Worm (Caenorhabditis elegans): Measurements from ENCODE around the gene F47B10.3.
A peak's percentile ranks its signal among the peaks of the same experiment; 100 is the strongest.

The F47B10.3 gene

DNA sequence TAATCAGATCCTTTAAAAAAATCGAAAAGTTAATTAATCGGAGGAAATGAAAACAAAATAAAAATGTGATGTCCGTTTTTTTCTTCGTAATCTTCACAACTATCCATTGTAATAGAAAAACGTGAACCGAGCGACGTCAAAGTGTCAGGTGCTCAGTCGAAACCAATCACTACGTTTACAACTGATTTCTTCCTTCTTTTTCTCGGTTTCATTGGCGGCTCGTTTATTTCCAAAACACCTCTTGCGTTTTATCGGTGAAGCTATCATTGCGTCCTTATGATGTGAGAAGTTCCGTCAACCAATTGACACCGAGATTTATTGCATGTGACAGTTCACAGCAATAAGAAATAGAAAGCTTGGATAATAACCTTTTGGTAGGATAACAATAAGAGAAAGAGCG lies 38.7 kb upstream of the F47B10.3 start:
- peak; percentile 52 for TF ChIP-seq nfya-1 (tag; optimal IDR thresholded peaks at IDR 0.05)
- TF ChIP-seq unc-55 (GFP tag; optimal IDR thresholded peaks at IDR 0.05) = peak; percentile 30
- no peak for TF ChIP-seq Y22D7AL.16 (tag; optimal IDR thresholded peaks at IDR 0.05)

DNA sequence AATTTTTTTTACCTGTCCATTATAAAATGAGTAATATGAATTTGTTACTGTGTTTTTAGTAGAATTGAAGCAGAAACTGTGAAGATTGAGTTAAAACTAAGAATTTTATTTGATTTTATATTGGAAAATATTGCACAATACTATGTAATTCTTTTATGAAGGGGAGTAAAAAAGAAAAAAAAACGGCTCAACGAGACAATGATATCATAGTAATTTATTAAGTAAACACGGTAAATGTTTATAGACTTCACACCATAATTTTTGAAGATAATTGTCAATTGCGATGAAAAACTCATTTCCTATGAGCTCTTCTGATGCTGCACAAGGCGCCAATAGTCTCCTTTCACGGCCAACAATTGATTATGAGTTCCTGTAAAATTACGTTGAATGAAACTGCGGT lies 32.8 kb upstream of the F47B10.3 start, which contains the start of gene pgp-5:
Gene pgp-5 (minus strand): TSS at position 87 of the 400 bp plus-strand sequence.
- no peak for TF ChIP-seq ceh-45 (GFP tag; IDR thresholded peaks at IDR 0.05)
- TF ChIP-seq pros-1 (tag; optimal IDR thresholded peaks at IDR 0.05) = no peak
- TF ChIP-seq zip-5 (tag; optimal IDR thresholded peaks at IDR 0.05) = no peak
- no peak for TF ChIP-seq ceh-19 (GFP tag; optimal IDR thresholded peaks at IDR 0.05)
- no peak for TF ChIP-seq ceh-14 (tag; optimal IDR thresholded peaks at IDR 0.05)
- TF ChIP-seq ceh-48 (tag; optimal IDR thresholded peaks at IDR 0.05) = no peak
- no peak for TF ChIP-seq lim-6 (tag; optimal IDR thresholded peaks at IDR 0.05)
- TF ChIP-seq eyg-1 (tag; optimal IDR thresholded peaks at IDR 0.05) = no peak
- no peak for TF ChIP-seq ceh-30 (tag; optimal IDR thresholded peaks at IDR 0.05)
- TF ChIP-seq fkh-6 (tag; optimal IDR thresholded peaks at IDR 0.05) = no peak
- no peak for TF ChIP-seq gmeb-2 (tag; optimal IDR thresholded peaks at IDR 0.05)
- no peak for TF ChIP-seq sox-2 (GFP tag; IDR thresholded peaks at IDR 0.05)

DNA sequence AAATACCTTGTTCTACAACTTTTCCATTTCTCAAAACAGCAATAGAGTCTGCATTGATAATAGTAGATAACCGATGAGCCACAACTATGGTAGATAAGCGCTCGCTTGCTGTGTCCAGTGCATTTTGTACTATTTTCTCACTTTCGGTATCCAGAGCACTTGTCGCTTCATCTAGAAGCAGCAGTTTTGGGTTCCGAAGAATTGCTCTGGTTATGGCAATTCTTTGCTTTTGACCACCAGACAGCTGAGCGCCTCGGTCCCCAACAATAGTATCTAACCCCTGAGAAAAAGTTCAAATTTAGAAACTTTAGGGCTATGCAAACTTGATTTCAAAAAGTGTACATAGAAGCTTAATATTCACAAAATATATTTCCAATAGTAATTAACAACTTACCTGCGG lies 32.4 kb upstream of the F47B10.3 start:
- no peak for TF ChIP-seq hlh-6 (tag; optimal IDR thresholded peaks at IDR 0.05)
- TF ChIP-seq ahr-1 (tag; optimal IDR thresholded peaks at IDR 0.05) = peak; percentile 13

ce11 chrX:10861673-10862072 lies 30.3 kb upstream of the F47B10.3 start:
- TF ChIP-seq ceh-48 (tag; optimal IDR thresholded peaks at IDR 0.05) (no peak), nhr-232 (tag; optimal IDR thresholded peaks at IDR 0.05) (no peak), sox-2 (GFP tag; IDR thresholded peaks at IDR 0.05) (no peak), pax-1 (tag; optimal IDR thresholded peaks at IDR 0.05) (no peak), hlh-15 (tag; optimal IDR thresholded peaks at IDR 0.05) (no peak), rnt-1 (tag; optimal IDR thresholded peaks at IDR 0.05) (no peak), ztf-16 (tag; optimal IDR thresholded peaks at IDR 0.05) (no peak), C08G9.2 (tag; optimal IDR thresholded peaks at IDR 0.05) (no peak), tbx-7 (tag; optimal IDR thresholded peaks at IDR 0.05) (no peak), eyg-1 (tag; optimal IDR thresholded peaks at IDR 0.05) (no peak), elt-2 (tag; optimal IDR thresholded peaks at IDR 0.05) (no peak), T23F11.4 (GFP tag; optimal IDR thresholded peaks at IDR 0.05) (no peak), ceh-31 (tag; optimal IDR thresholded peaks at IDR 0.05) (no peak)

DNA sequence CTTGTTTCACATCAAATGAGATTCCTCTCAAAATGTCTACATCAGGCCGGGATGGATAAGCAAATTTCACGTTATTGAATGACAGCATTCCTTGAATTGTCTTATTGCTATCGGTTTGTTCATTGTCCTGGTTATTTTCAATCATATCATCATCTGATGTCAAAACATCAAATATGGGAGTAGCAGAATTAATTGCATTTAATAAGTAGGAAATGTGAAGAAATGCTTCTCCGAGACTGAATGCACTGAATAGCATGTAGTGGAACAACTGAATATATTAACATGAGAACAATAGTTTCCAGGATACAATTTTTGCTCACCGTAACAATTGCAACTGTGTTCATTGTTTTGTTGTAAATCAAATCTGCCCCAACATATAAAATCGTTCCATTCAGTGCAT lies 29.4 kb upstream of the F47B10.3 start:
- no peak for TF ChIP-seq ceh-34 (tag; optimal IDR thresholded peaks at IDR 0.05)
- no peak for TF ChIP-seq K02D7.2 (tag; optimal IDR thresholded peaks at IDR 0.05)

ce11 chrX:10864322-10864721 lies 27.7 kb upstream of the F47B10.3 start, which contains the start of gene pgp-8:
pgp-8 (minus strand) TSS chrX:10864422.
- no peak for TF ChIP-seq hlh-8 (tag; optimal IDR thresholded peaks at IDR 0.05)
- TF ChIP-seq Y22D7AL.16 (tag; optimal IDR thresholded peaks at IDR 0.05) = no peak
- no peak for TF ChIP-seq ceh-22 (tag; optimal IDR thresholded peaks at IDR 0.05)
- no peak for TF ChIP-seq pha-4 (tag; optimal IDR thresholded peaks at IDR 0.05)
- no peak for TF ChIP-seq unc-3 (GFP tag; conservative IDR thresholded peaks at IDR 0.05)
- TF ChIP-seq unc-3 (tag; optimal IDR thresholded peaks at IDR 0.05) = no peak
- TF ChIP-seq pat-9 (tag; optimal IDR thresholded peaks at IDR 0.05) = no peak
- TF ChIP-seq ceh-31 (tag; optimal IDR thresholded peaks at IDR 0.05) = no peak
- no peak for TF ChIP-seq sox-4 (tag; optimal IDR thresholded peaks at IDR 0.05)
- TF ChIP-seq ref-2 (tag; optimal IDR thresholded peaks at IDR 0.05) = no peak
- no peak for TF ChIP-seq mec-3 (tag; optimal IDR thresholded peaks at IDR 0.05; ENCODE audit: borderline replicate concordance)
- no peak for TF ChIP-seq dmd-4 (tag; optimal IDR thresholded peaks at IDR 0.05; ENCODE audit: borderline replicate concordance)
